Worm (Caenorhabditis elegans) whole organism, late embryonic: ENCODE data around the gene gcy-36.

ENCODE experiments used
- C38D4.7 ChIP-seq: fragments of 200-800 bp; sonication (Bioruptor generic); optimal IDR thresholded peaks from 2 replicates; lab custom pipeline; 2018; ENCODE audit warnings: mild to moderate bottlenecking, missing genetic modification characterization, moderate library complexity, missing compliant biosample characterization
- K09A11.1 ChIP-seq: sonication (generic microtip); optimal IDR thresholded peaks from 2 replicates; lab custom pipeline; 2017; ENCODE audit warnings: antibody characterized with exemption, mild to moderate bottlenecking, missing genetic modification characterization, missing compliant biosample characterization; ENCODE audit not compliant: insufficient read depth
- Y22D7AL.16 ChIP-seq: sonication (generic microtip); optimal IDR thresholded peaks from 2 replicates; lab custom pipeline; 2016; ENCODE audit warnings: missing genetic modification characterization, missing compliant biosample characterization
- ahr-1 ChIP-seq: sonication (generic microtip); optimal IDR thresholded peaks from 2 replicates; lab custom pipeline; 2016; ENCODE audit warnings: missing genetic modification characterization, missing compliant biosample characterization
- ceh-14 ChIP-seq: sonication (generic microtip); optimal IDR thresholded peaks from 2 replicates; lab custom pipeline; 2016; ENCODE audit warnings: missing genotype, missing genetic modification characterization, missing compliant biosample characterization
- ceh-18 ChIP-seq: sonication (generic microtip); optimal IDR thresholded peaks from 2 replicates; lab custom pipeline; 2016; ENCODE audit warnings: missing genetic modification characterization, missing compliant biosample characterization
- ceh-19 ChIP-seq: fragments of 200-800 bp; sonication (Bioruptor generic); optimal IDR thresholded peaks from 2 replicates; lab custom pipeline; 2018; ENCODE audit warnings: mild to moderate bottlenecking, missing genetic modification characterization, missing compliant biosample characterization
- ceh-2 ChIP-seq: sonication (generic microtip); optimal IDR thresholded peaks from 2 replicates; lab custom pipeline; 2016; ENCODE audit warnings: missing genotype, missing genetic modification characterization, missing compliant biosample characterization
- ceh-24 ChIP-seq: sonication (generic microtip); optimal IDR thresholded peaks from 2 replicates; lab custom pipeline; 2016; ENCODE audit warnings: mild to moderate bottlenecking, missing genetic modification characterization, missing compliant biosample characterization
- ceh-30 ChIP-seq: fragments of 150-350 bp; optimal IDR thresholded peaks from 2 replicates; lab custom pipeline; 2014; ENCODE audit warnings: missing biosample characterization, missing genetic modification characterization
- ceh-45 ChIP-seq: fragments of 200-800 bp; sonication (Bioruptor generic); IDR thresholded peaks from 2 replicates; pipeline ENCODE4 v1.3.6; 2022; ENCODE audit warnings: missing genetic modification reagents, missing genetic modification characterization, missing compliant biosample characterization
- ceh-48 ChIP-seq: sonication (generic microtip); optimal IDR thresholded peaks from 2 replicates; lab custom pipeline; 2016; ENCODE audit warnings: missing genetic modification characterization, inconsistent platforms, missing compliant biosample characterization
- dve-1 ChIP-seq: sonication (generic microtip); optimal IDR thresholded peaks from 2 replicates; lab custom pipeline; 2017; ENCODE audit warnings: antibody characterized with exemption, mild to moderate bottlenecking, missing genetic modification characterization, missing compliant biosample characterization
- elt-2 ChIP-seq: sonication (generic microtip); optimal IDR thresholded peaks from 2 replicates; lab custom pipeline; 2016; ENCODE audit warnings: missing genetic modification reagents, missing genetic modification characterization, missing compliant biosample characterization
- elt-4 ChIP-seq: sonication (generic microtip); optimal IDR thresholded peaks from 2 replicates; lab custom pipeline; 2016; ENCODE audit warnings: missing genetic modification characterization, missing compliant biosample characterization
- fax-1 ChIP-seq: sonication (generic microtip); optimal IDR thresholded peaks from 2 replicates; lab custom pipeline; 2016; ENCODE audit warnings: missing genotype, missing genetic modification characterization, missing compliant biosample characterization
- hlh-13 ChIP-seq: fragments of 200-800 bp; sonication (Bioruptor generic); optimal IDR thresholded peaks from 2 replicates; lab custom pipeline; 2018; ENCODE audit warnings: mild to moderate bottlenecking, missing genetic modification characterization, missing compliant biosample characterization
- hlh-30 ChIP-seq: sonication (generic microtip); optimal IDR thresholded peaks from 2 replicates; lab custom pipeline; 2017; ENCODE audit warnings: antibody characterized with exemption, missing genetic modification characterization, missing compliant biosample characterization; ENCODE audit not compliant: insufficient read depth
- lin-11 ChIP-seq: fragments of 200-800 bp; sonication (Bioruptor generic); optimal IDR thresholded peaks from 2 replicates; lab custom pipeline; 2018; ENCODE audit warnings: mild to moderate bottlenecking, missing genetic modification characterization, missing compliant biosample characterization
- nfya-1 ChIP-seq: sonication (generic microtip); optimal IDR thresholded peaks from 2 replicates; lab custom pipeline; 2017; ENCODE audit warnings: missing genetic modification characterization, mild to moderate bottlenecking, missing compliant biosample characterization, antibody characterized with exemption, moderate library complexity
- nhr-232 ChIP-seq: sonication (generic microtip); optimal IDR thresholded peaks from 2 replicates; lab custom pipeline; 2016; ENCODE audit warnings: missing genetic modification characterization, missing compliant biosample characterization
- odd-2 ChIP-seq: sonication (generic microtip); optimal IDR thresholded peaks from 2 replicates; lab custom pipeline; 2017; ENCODE audit warnings: antibody characterized with exemption, mild to moderate bottlenecking, missing genetic modification characterization, missing compliant biosample characterization
- pat-9 ChIP-seq: fragments of 200-800 bp; sonication (Bioruptor generic); optimal IDR thresholded peaks from 2 replicates; lab custom pipeline; 2018; ENCODE audit warnings: mild to moderate bottlenecking, missing genetic modification characterization, moderate library complexity, missing compliant biosample characterization
- pha-2 ChIP-seq: sonication (generic microtip); optimal IDR thresholded peaks from 2 replicates; lab custom pipeline; 2017; ENCODE audit warnings: mild to moderate bottlenecking, missing genetic modification characterization, missing compliant biosample characterization
- pqm-1 ChIP-seq: sonication (generic microtip); optimal IDR thresholded peaks from 2 replicates; lab custom pipeline; 2016; ENCODE audit warnings: missing genetic modification characterization, missing compliant biosample characterization
- pros-1 ChIP-seq: fragments of 150-350 bp; optimal IDR thresholded peaks from 2 replicates; lab custom pipeline; 2014; ENCODE audit warnings: missing biosample characterization, missing genetic modification reagents, missing genetic modification characterization
- ref-2 ChIP-seq: sonication (generic microtip); optimal IDR thresholded peaks from 2 replicates; lab custom pipeline; 2016; ENCODE audit warnings: missing genetic modification characterization, missing compliant biosample characterization
- rnt-1 ChIP-seq: sonication (generic microtip); optimal IDR thresholded peaks from 2 replicates; lab custom pipeline; 2016; ENCODE audit warnings: missing genetic modification characterization, missing compliant biosample characterization
- sdc-2 ChIP-seq: sonication (generic microtip); optimal IDR thresholded peaks from 2 replicates; lab custom pipeline; 2016; ENCODE audit warnings: missing genotype, missing genetic modification characterization, missing compliant biosample characterization
- syd-9 ChIP-seq: sonication (generic microtip); optimal IDR thresholded peaks from 2 replicates; lab custom pipeline; 2016; ENCODE audit warnings: mild to moderate bottlenecking, missing genetic modification characterization, moderate library complexity, missing compliant biosample characterization
- tbx-2 ChIP-seq: sonication (generic microtip); optimal IDR thresholded peaks from 2 replicates; lab custom pipeline; 2016; ENCODE audit warnings: missing genetic modification characterization, missing compliant biosample characterization
- unc-42 ChIP-seq: sonication (generic microtip); optimal IDR thresholded peaks from 2 replicates; lab custom pipeline; 2016; ENCODE audit warnings: missing genotype, missing genetic modification characterization, missing compliant biosample characterization
- zip-5 ChIP-seq: sonication (generic microtip); optimal IDR thresholded peaks from 2 replicates; lab custom pipeline; 2016; ENCODE audit warnings: missing genetic modification characterization, missing compliant biosample characterization

Gene gcy-36

ce11 chrX:15478717-15479116, at the start of gene gcy-36:
Gene gcy-36 (plus strand): TSS chrX:15479017.
- no peak for TF ChIP-seq zip-5 (tag; lab: Kevin White, UChicago)
- no peak for TF ChIP-seq tbx-2 (tag; lab: Kevin White, UChicago)
- TF ChIP-seq dve-1 (tag; lab: Kevin White, UChicago): no peak
- TF ChIP-seq pha-2 (tag; lab: Kevin White, UChicago): no peak
- TF ChIP-seq odd-2 (tag; lab: Kevin White, UChicago): no peak

ce11 chrX:15430983-15431382, 47.8 kb upstream of the gcy-36 start, which contains the start of gene blos-8:
Gene blos-8 (minus strand): TSS chrX:15431198.
- TF ChIP-seq unc-42 (tag; lab: Kevin White, UChicago) (peak; percentile 24), ceh-48 (tag; lab: Kevin White, UChicago) (peak; percentile 86), pat-9 (no peak)
- TF ChIP-seq, all 69 proteins: peak for 2

ce11 chrX:15433487-15433886, 45.3 kb upstream of the gcy-36 start, which contains the start of gene flp-32:
Gene flp-32 (plus strand): TSS chrX:15433787.
- no peak for TF ChIP-seq ceh-24 (tag; lab: Kevin White, UChicago)
- peak; percentile 7 for TF ChIP-seq ref-2
- no peak for TF ChIP-seq rnt-1 (tag; lab: Kevin White, UChicago)
- TF ChIP-seq hlh-30 (tag; lab: Kevin White, UChicago): no peak
- TF ChIP-seq K09A11.1 (tag; lab: Kevin White, UChicago): no peak
- TF ChIP-seq, all 69 proteins: peak for 1

- TF ChIP-seq pqm-1 (no peak), ceh-14 (tag; lab: Kevin White, UChicago) (no peak), nfya-1 (tag; lab: Kevin White, UChicago) (no peak), ceh-2 (tag; lab: Kevin White, UChicago) (no peak), ceh-30 (tag; lab: Kevin White, UChicago) (no peak), ahr-1 (no peak), hlh-13 (no peak), C38D4.7 (GFP tag; lab: Kevin White, UChicago) (no peak), nhr-232 (tag; lab: Kevin White, UChicago) (no peak), syd-9 (no peak), pros-1 (tag; lab: Kevin White, UChicago) (no peak), dve-1 (tag; lab: Kevin White, UChicago) (no peak), lin-11 (tag; lab: Kevin White, UChicago) (no peak), ceh-45 (GFP tag; lab: Robert Waterston, UW) (no peak), Y22D7AL.16 (tag; lab: Kevin White, UChicago) (no peak), ceh-18 (no peak), elt-2 (no peak), zip-5 (tag; lab: Kevin White, UChicago) (no peak)
- TF ChIP-seq, all 69 proteins: peak for 0
These were observed 43.9 kb upstream of the gcy-36 start for ce11 chrX:15434922-15435321.

- no peak for TF ChIP-seq elt-4
- TF ChIP-seq sdc-2: peak; percentile 24
- TF ChIP-seq C38D4.7 (GFP tag; lab: Kevin White, UChicago): no peak
- TF ChIP-seq fax-1 (tag; lab: Kevin White, UChicago): no peak
- TF ChIP-seq ceh-24 (tag; lab: Kevin White, UChicago): no peak
- no peak for TF ChIP-seq ceh-19 (GFP tag; lab: Kevin White, UChicago)
- TF ChIP-seq ceh-2 (tag; lab: Kevin White, UChicago): no peak
These were observed 40.0 kb upstream of the gcy-36 start for ce11 chrX:15438768-15439167.
